Worm (Caenorhabditis elegans): ENCODE data around the gene C18D4.6.

DNA sequence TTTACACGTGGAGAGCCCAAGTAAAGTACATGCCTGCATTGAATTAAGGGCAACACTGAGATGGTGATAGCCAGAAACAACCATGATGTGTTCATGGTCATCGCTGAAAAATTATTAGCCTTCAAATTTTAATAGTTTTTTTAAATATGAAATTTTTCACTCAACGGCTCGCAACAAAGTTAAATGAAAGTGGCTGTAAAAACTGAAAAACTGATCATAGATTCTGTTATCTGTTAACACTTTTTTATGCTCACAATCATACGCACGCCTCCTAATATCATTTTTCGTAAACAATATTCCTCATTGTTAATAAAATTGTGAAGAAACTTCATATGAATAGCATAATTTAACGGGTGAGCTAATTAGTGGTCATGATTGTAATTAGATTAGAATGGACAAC, 6.8 kb downstream of the C18D4.6 start, which contains the start of gene C18D4.4:
- TF ChIP-seq pha-4 (GFP tag; IDR thresholded peaks at IDR 0.05) (no peak), pha-4 (tag; optimal IDR thresholded peaks at IDR 0.05) (no peak), jun-1 (tag; optimal IDR thresholded peaks at IDR 0.05) (no peak), nhr-77 (tag; optimal IDR thresholded peaks at IDR 0.05) (no peak)

Measured in whole organism, L4 larva.